Fruit fly (Drosophila melanogaster) whole organism, embryonic: Measurements from ENCODE around the gene CG14696.

Experiments
- Antp ChIP-seq: fragments of 200-800 bp; sonication (Bioruptor generic); optimal IDR thresholded peaks from 3 replicates; lab custom pipeline; 2016; ENCODE audit warnings: missing biosample characterization, missing genetic modification characterization
- CG10431 ChIP-seq: fragments of 200-800 bp; sonication (Bioruptor generic); optimal IDR thresholded peaks from 3 replicates; lab custom pipeline; 2018; ENCODE audit warnings: missing biosample characterization, mild to moderate bottlenecking, missing genetic modification characterization
- CG11695 ChIP-seq: fragments of 200-800 bp; sonication (Bioruptor generic); IDR thresholded peaks from 3 replicates; pipeline ENCODE4 v1.3.6; 2022; ENCODE audit warnings: missing biosample characterization, missing genetic modification characterization
- CG11696 ChIP-seq: fragments of 200-800 bp; sonication (Bioruptor generic); IDR thresholded peaks from 2 replicates; pipeline ENCODE4 v1.3.6; 2022; ENCODE audit warnings: missing biosample characterization, missing genetic modification characterization
- CG14014 ChIP-seq: fragments of 200-800 bp; sonication (Bioruptor generic); IDR thresholded peaks from 2 replicates; pipeline ENCODE4 v1.3.6; 2022; ENCODE audit warnings: missing biosample characterization, missing genetic modification characterization
- CG1603 ChIP-seq: fragments of 200-800 bp; sonication (Bioruptor generic); optimal IDR thresholded peaks from 2 replicates; lab custom pipeline; 2019; ENCODE audit warnings: missing biosample characterization, mild to moderate bottlenecking, missing genetic modification characterization, moderate library complexity
- CG16815 ChIP-seq: fragments of 200-800 bp; sonication (Bioruptor generic); optimal IDR thresholded peaks from 3 replicates; lab custom pipeline; 2017; ENCODE audit warnings: missing biosample characterization, mild to moderate bottlenecking, missing genetic modification characterization
- CG17802 ChIP-seq: fragments of 200-800 bp; sonication (Bioruptor generic); optimal IDR thresholded peaks from 2 replicates; lab custom pipeline; 2018; ENCODE audit warnings: missing biosample characterization, mild to moderate bottlenecking, missing genetic modification characterization, moderate library complexity
- CG18262 ChIP-seq: fragments of 200-800 bp; optimal IDR thresholded peaks from 3 replicates; lab custom pipeline; 2019; ENCODE audit warnings: missing biosample characterization, mild to moderate bottlenecking, missing genetic modification characterization, moderate library complexity
- CG18599 ChIP-seq: fragments of 200-800 bp; sonication (Bioruptor generic); optimal IDR thresholded peaks from 3 replicates; lab custom pipeline; 2017; ENCODE audit warnings: missing biosample characterization, missing genetic modification characterization, mild to moderate bottlenecking, moderate library complexity, missing genetic modification reagents
- CG2202 ChIP-seq: fragments of 200-800 bp; sonication (Bioruptor generic); optimal IDR thresholded peaks from 2 replicates; lab custom pipeline; 2018; ENCODE audit warnings: missing biosample characterization, mild to moderate bottlenecking, missing genetic modification characterization
- CG30403 ChIP-seq: fragments of 200-800 bp; sonication (Bioruptor generic); optimal IDR thresholded peaks from 3 replicates; lab custom pipeline; 2016; ENCODE audit warnings: missing biosample characterization, missing genetic modification characterization
- CG31224 ChIP-seq: fragments of 200-800 bp; sonication (Bioruptor generic); IDR thresholded peaks from 2 replicates; pipeline ENCODE4 v1.3.6; 2022; ENCODE audit warnings: missing biosample characterization, missing genetic modification characterization
- CG33213 ChIP-seq: fragments of 200-800 bp; sonication (Bioruptor generic); optimal IDR thresholded peaks from 3 replicates; lab custom pipeline; 2016; ENCODE audit warnings: missing biosample characterization, missing genetic modification characterization
- CG4854 ChIP-seq: fragments of 200-800 bp; sonication (Bioruptor generic); optimal IDR thresholded peaks from 2 replicates; lab custom pipeline; 2016; ENCODE audit warnings: missing biosample characterization, missing genetic modification characterization, inconsistent platforms
- CG6254 ChIP-seq: fragments of 200-800 bp; sonication (Bioruptor generic); optimal IDR thresholded peaks from 3 replicates; lab custom pipeline; 2017; ENCODE audit warnings: mild to moderate bottlenecking, missing biosample characterization, missing genetic modification reagents, missing genetic modification characterization
- CG6813 ChIP-seq: fragments of 200-800 bp; sonication (Bioruptor generic); optimal IDR thresholded peaks from 2 replicates; lab custom pipeline; 2017; ENCODE audit warnings: missing biosample characterization, missing genetic modification characterization, mild to moderate bottlenecking, moderate library complexity, missing genetic modification reagents
- CG7372 ChIP-seq: fragments of 200-800 bp; sonication (Bioruptor generic); IDR thresholded peaks from 2 replicates; pipeline ENCODE4 v1.3.6; 2022; ENCODE audit warnings: missing biosample characterization, missing genetic modification characterization
- CG8290 ChIP-seq, 3 experiments: fragments of 200-800 bp; sonication (Bioruptor generic); optimal IDR thresholded peaks; 2 replicates each; lab custom pipeline; 2016 to 2019; ENCODE audit warnings: missing biosample characterization in 3 of 3, missing genetic modification characterization in 3 of 3, mild to moderate bottlenecking in 2 of 3, moderate library complexity in 1 of 3
- CG9727 ChIP-seq: fragments of 200-800 bp; sonication (Bioruptor generic); optimal IDR thresholded peaks from 3 replicates; lab custom pipeline; 2017; ENCODE audit warnings: missing biosample characterization, mild to moderate bottlenecking, missing genetic modification characterization
- Dip3 ChIP-seq: fragments of 200-800 bp; sonication (Bioruptor generic); optimal IDR thresholded peaks from 3 replicates; lab custom pipeline; 2016; ENCODE audit warnings: missing biosample characterization, missing genetic modification characterization
- H2.0 ChIP-seq: fragments of 200-800 bp; sonication (Bioruptor generic); IDR thresholded peaks from 2 replicates; pipeline ENCODE4 v1.3.6; 2022; ENCODE audit warnings: missing biosample characterization, missing genetic modification characterization
- Hey ChIP-seq: fragments of 200-800 bp; sonication (Bioruptor generic); optimal IDR thresholded peaks from 3 replicates; lab custom pipeline; 2018; ENCODE audit warnings: missing biosample characterization, mild to moderate bottlenecking, missing genetic modification characterization
- Hmr ChIP-seq: fragments of 200-800 bp; sonication (Bioruptor generic); optimal IDR thresholded peaks from 3 replicates; lab custom pipeline; 2017; ENCODE audit warnings: mild to moderate bottlenecking, missing biosample characterization, missing genetic modification reagents, missing genetic modification characterization
- Lpt ChIP-seq: fragments of >200 bp; optimal IDR thresholded peaks from 2 replicates; lab custom pipeline; 2018; ENCODE audit warnings: missing biosample characterization, missing genetic modification characterization
- NK7.1 ChIP-seq: fragments of 200-800 bp; sonication (Bioruptor generic); optimal IDR thresholded peaks from 3 replicates; lab custom pipeline; 2016; ENCODE audit warnings: missing biosample characterization, missing genetic modification characterization
- Vsx1 ChIP-seq: fragments of 200-800 bp; sonication (Bioruptor generic); optimal IDR thresholded peaks from 2 replicates; lab custom pipeline; 2017; ENCODE audit warnings: missing biosample characterization, mild to moderate bottlenecking, missing genetic modification characterization, missing genetic modification reagents
- YL-1 ChIP-seq: fragments of 200-800 bp; sonication (Bioruptor generic); optimal IDR thresholded peaks from 3 replicates; lab custom pipeline; 2017; ENCODE audit warnings: missing biosample characterization, mild to moderate bottlenecking, missing genetic modification characterization
- ac ChIP-seq: fragments of 200-800 bp; sonication (Bioruptor generic); optimal IDR thresholded peaks from 3 replicates; lab custom pipeline; 2017; ENCODE audit warnings: missing biosample characterization, mild to moderate bottlenecking, missing genetic modification characterization
- ase ChIP-seq: fragments of 200-800 bp; sonication (Bioruptor generic); IDR thresholded peaks from 3 replicates; pipeline ENCODE4 v1.3.6; 2022; ENCODE audit warnings: missing biosample characterization, missing genetic modification characterization
- bcd ChIP-seq: fragments of 200-800 bp; sonication (Bioruptor generic); optimal IDR thresholded peaks from 2 replicates; lab custom pipeline; 2017; ENCODE audit warnings: missing biosample characterization, mild to moderate bottlenecking, missing genetic modification characterization
- bsh ChIP-seq, 2 experiments: fragments of 200-800 bp; sonication (Bioruptor generic); optimal IDR thresholded peaks; 2 replicates each; lab custom pipeline; 2017 to 2018; ENCODE audit warnings: mild to moderate bottlenecking in 2 of 2, missing biosample characterization in 2 of 2, missing genetic modification characterization in 2 of 2, moderate library complexity in 1 of 2
- da ChIP-seq: fragments of 200-800 bp; sonication (Bioruptor generic); optimal IDR thresholded peaks from 2 replicates; lab custom pipeline; 2016; ENCODE audit warnings: missing biosample characterization, missing genetic modification characterization
- dati ChIP-seq: fragments of 200-800 bp; sonication (Bioruptor generic); IDR thresholded peaks from 2 replicates; pipeline ENCODE4 v1.3.6; 2022; ENCODE audit warnings: missing biosample characterization, missing genetic modification characterization
- dpn ChIP-seq, 2 experiments: fragments of 200-800 bp; sonication (Bioruptor generic); optimal IDR thresholded peaks; 3 replicates each; lab custom pipeline; 2016; ENCODE audit warnings: missing biosample characterization in 2 of 2, missing genetic modification characterization in 2 of 2
- emc ChIP-seq: fragments of 200-800 bp; sonication (Bioruptor generic); optimal IDR thresholded peaks from 2 replicates; lab custom pipeline; 2016; ENCODE audit warnings: missing biosample characterization, missing genetic modification characterization
- exex ChIP-seq: fragments of 200-800 bp; sonication (Bioruptor generic); optimal IDR thresholded peaks from 4 replicates; lab custom pipeline; 2018; ENCODE audit warnings: missing biosample characterization, mild to moderate bottlenecking, missing genetic modification characterization, moderate library complexity
- her ChIP-seq: fragments of 200-800 bp; sonication (Bioruptor generic); optimal IDR thresholded peaks from 2 replicates; lab custom pipeline; 2016; ENCODE audit warnings: missing biosample characterization, missing genetic modification characterization
- inv ChIP-seq: fragments of 200-800 bp; sonication (Bioruptor generic); IDR thresholded peaks from 2 replicates; pipeline ENCODE4 v1.3.6; 2022; ENCODE audit warnings: missing biosample characterization, missing genetic modification characterization; ENCODE audit not compliant: partially characterized antibody
- kni ChIP-seq: fragments of 200-800 bp; sonication (Bioruptor generic); optimal IDR thresholded peaks from 3 replicates; lab custom pipeline; 2017; ENCODE audit warnings: mild to moderate bottlenecking, missing biosample characterization, missing genetic modification reagents, missing genetic modification characterization
- sd ChIP-seq: fragments of 200-800 bp; sonication (Bioruptor generic); optimal IDR thresholded peaks from 3 replicates; lab custom pipeline; 2018; ENCODE audit warnings: missing biosample characterization, mild to moderate bottlenecking, missing genetic modification characterization, moderate library complexity
- sens-2 ChIP-seq: fragments of 200-800 bp; sonication (Bioruptor generic); IDR thresholded peaks from 2 replicates; pipeline ENCODE4 v1.3.6; 2022; ENCODE audit warnings: missing biosample characterization, missing genetic modification characterization
- slp2 ChIP-seq: fragments of 200-800 bp; sonication (Bioruptor generic); optimal IDR thresholded peaks from 2 replicates; lab custom pipeline; 2016; ENCODE audit warnings: missing biosample characterization, missing genetic modification characterization
- stc ChIP-seq: fragments of 200-800 bp; sonication (Bioruptor generic); IDR thresholded peaks from 2 replicates; pipeline ENCODE4 v1.3.6; 2022; ENCODE audit warnings: missing biosample characterization, missing genetic modification characterization
- tap ChIP-seq: fragments of 200-800 bp; optimal IDR thresholded peaks from 3 replicates; lab custom pipeline; 2019; ENCODE audit warnings: missing biosample characterization, mild to moderate bottlenecking, missing genetic modification characterization, moderate library complexity
- tio ChIP-seq: fragments of 200-800 bp; sonication (Bioruptor generic); optimal IDR thresholded peaks from 2 replicates; lab custom pipeline; 2017; ENCODE audit warnings: missing biosample characterization, missing genetic modification characterization, inconsistent platforms
- tup ChIP-seq: fragments of 200-800 bp; sonication (Bioruptor generic); optimal IDR thresholded peaks from 2 replicates; lab custom pipeline; 2016; ENCODE audit warnings: missing biosample characterization, mild to moderate bottlenecking, missing genetic modification characterization, moderate library complexity
- tx ChIP-seq: fragments of 200-800 bp; sonication (Bioruptor generic); optimal IDR thresholded peaks from 2 replicates; lab custom pipeline; 2016; ENCODE audit warnings: missing biosample characterization, missing genetic modification characterization
- usp ChIP-seq: fragments of >200 bp; optimal IDR thresholded peaks from 2 replicates; lab custom pipeline; 2017; ENCODE audit warnings: missing biosample characterization, missing genetic modification characterization
- zfh2 ChIP-seq: fragments of 200-800 bp; sonication (Bioruptor generic); optimal IDR thresholded peaks from 2 replicates; lab custom pipeline; 2016; ENCODE audit warnings: missing biosample characterization, missing genetic modification characterization

Gene CG14696

DNA sequence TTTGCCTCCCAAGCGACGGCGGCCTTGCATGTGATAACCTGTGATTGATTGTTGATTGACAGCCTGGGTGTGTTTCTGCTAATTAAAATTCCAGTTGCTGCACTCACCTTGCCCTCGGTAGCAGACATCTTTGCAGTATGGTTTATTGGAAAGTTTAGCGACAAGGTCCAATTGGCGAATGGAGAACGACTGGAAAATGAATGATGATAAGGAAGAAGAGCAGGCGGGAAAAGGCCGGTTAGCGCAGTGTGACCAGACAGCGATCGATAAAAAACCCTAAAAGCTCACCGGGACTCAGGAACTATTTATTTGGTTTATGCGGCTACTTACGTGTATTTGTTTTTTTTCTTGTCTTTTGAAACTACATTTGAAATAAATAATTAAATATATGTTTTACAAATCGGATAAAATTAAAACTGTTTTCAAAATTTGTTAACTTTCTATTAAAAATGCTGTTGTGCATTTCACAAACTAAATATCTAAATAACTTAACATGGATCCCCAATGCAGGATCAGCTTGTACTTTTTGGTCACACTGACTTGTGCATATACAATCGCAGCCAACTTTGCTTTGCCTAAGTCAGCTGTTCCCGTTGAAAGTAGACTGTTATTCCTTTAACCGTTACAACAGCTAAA, 12.5 kb downstream of the CG14696 start, which contains the start of gene Fdh (continued):
- peak; percentile 37 for TF ChIP-seq Dip3
- TF ChIP-seq usp (GFP tag; lab: Kevin White, UChicago) = no peak
- peak; percentile 55 for TF ChIP-seq CG18599
- TF ChIP-seq slp2 (GFP tag; lab: Kevin White, UChicago) = peak; percentile 8
- TF ChIP-seq YL-1 (GFP tag; lab: Kevin White, UChicago) = peak; percentile 41
- no peak for TF ChIP-seq ac (GFP tag; lab: Kevin White, UChicago)
- TF ChIP-seq tap = peak; percentile 57
- TF ChIP-seq inv = no peak
- TF ChIP-seq CG33213 (GFP tag; lab: Kevin White, UChicago) = peak; percentile 60
- TF ChIP-seq CG8290 (GFP tag; optimal IDR thresholded peaks at IDR 0.05; lab: Kevin White, UChicago) = peak; percentile 89
- peak; percentile 47 to 81 for TF ChIP-seq CG8290 (tag; optimal IDR thresholded peaks at IDR 0.05; lab: Kevin White, UChicago)
- peak; percentile 45 for TF ChIP-seq CG10431 (GFP tag; lab: Kevin White, UChicago)
- TF ChIP-seq sd (tag; lab: Kevin White, UChicago) = peak; percentile 58
- TF ChIP-seq tup = no peak
- TF ChIP-seq bcd (GFP tag; lab: Kevin White, UChicago) = peak; percentile 50
- TF ChIP-seq H2.0 = no peak
- TF ChIP-seq dpn (GFP tag; optimal IDR thresholded peaks at IDR 0.05; lab: Kevin White, UChicago) = peak in 1 of 2 experiments; percentile 53
- no peak for TF ChIP-seq CG16815
- TF ChIP-seq kni (GFP tag; lab: Kevin White, UChicago) = peak; percentile 51
- TF ChIP-seq CG7372 (GFP tag; lab: Robert Waterston, UW) = no peak
- TF ChIP-seq CG9727 (GFP tag; lab: Kevin White, UChicago) = peak; percentile 66
- TF ChIP-seq tio (GFP tag; lab: Kevin White, UChicago) = no peak
- no peak for TF ChIP-seq Lpt
- TF ChIP-seq Hmr (GFP tag; lab: Kevin White, UChicago) = peak; percentile 64
- peak; percentile 38 for TF ChIP-seq Vsx1 (GFP tag; lab: Kevin White, UChicago)
- TF ChIP-seq her (GFP tag; lab: Kevin White, UChicago) = no peak
- peak; percentile 32 for TF ChIP-seq CG6254 (GFP tag; lab: Kevin White, UChicago)
- TF ChIP-seq CG2202 = no peak
- TF ChIP-seq CG17802 (tag; lab: Kevin White, UChicago) = no peak
- no peak for TF ChIP-seq dati (GFP tag; lab: Robert Waterston, UW)
- TF ChIP-seq CG11696 = no peak
- peak in 1 of 2 experiments; percentile 59 for TF ChIP-seq bsh (GFP tag; optimal IDR thresholded peaks at IDR 0.05; lab: Kevin White, UChicago)
- TF ChIP-seq CG18262 = peak; percentile 74
- peak; percentile 42 for TF ChIP-seq CG1603 (tag; lab: Kevin White, UChicago)
- no peak for TF ChIP-seq NK7.1
- peak; percentile 40 for TF ChIP-seq exex (tag; lab: Kevin White, UChicago)
- TF ChIP-seq CG14014 (GFP tag; lab: Robert Waterston, UW) = peak; percentile 37; the same call in 1 of the 2 replicates
- TF ChIP-seq tx = no peak
- TF ChIP-seq CG4854 (GFP tag; lab: Kevin White, UChicago) = no peak
- no peak for TF ChIP-seq CG31224 (GFP tag; lab: Robert Waterston, UW)
- TF ChIP-seq emc (GFP tag; lab: Kevin White, UChicago) = no peak
- TF ChIP-seq da (GFP tag; lab: Kevin White, UChicago) = no peak
- TF ChIP-seq CG11695 = peak; percentile 19; the same call in 1 of the 3 replicates
- TF ChIP-seq sens-2 (GFP tag; lab: Robert Waterston, UW) = no peak
- TF ChIP-seq Hey (tag; lab: Kevin White, UChicago) = no peak
- peak; percentile 69 for TF ChIP-seq CG30403 (GFP tag; lab: Kevin White, UChicago)
- peak; percentile 4 for TF ChIP-seq zfh2 (GFP tag; lab: Kevin White, UChicago)
- TF ChIP-seq Antp (GFP tag; lab: Kevin White, UChicago) = no peak
- TF ChIP-seq CG6813 (GFP tag; lab: Kevin White, UChicago) = no peak
- TF ChIP-seq stc (GFP tag; lab: Robert Waterston, UW) = peak; percentile 12; the same call in 1 of the 2 replicates
- TF ChIP-seq ase (GFP tag; lab: Robert Waterston, UW) = no peak
